Worm (Caenorhabditis elegans): ENCODE results near the gene sri-43.
"Not testable (repeated sequence)": the region's sequence is repeated elsewhere in the genome, so short reads cannot be mapped to it uniquely, and the experiment has no call there.

ce11 chrII:3142855-3143254 lies 1.6 kb downstream of the sri-43 start, which contains the start of gene sri-42:
- TF ChIP-seq hpl-2 (GFP tag; optimal IDR thresholded peaks at IDR 0.05); snpc-4 (tag; optimal IDR thresholded peaks at IDR 0.05); unc-62 (GFP tag; optimal IDR thresholded peaks at IDR 0.05); ces-1 (GFP tag; optimal IDR thresholded peaks at IDR 0.05); hlh-17 (GFP tag; optimal IDR thresholded peaks at IDR 0.05; ENCODE audit: borderline replicate concordance); fos-1 (tag; optimal IDR thresholded peaks at IDR 0.05): not testable (repeated sequence)

Measured in whole organism, L1 larva.